Fruit fly (Drosophila melanogaster) whole organism, embryonic: ENCODE measurements around the gene CG3091.

Experiments used
- C15 ChIP-seq: fragments of 200-800 bp; sonication (Bioruptor generic); IDR thresholded peaks from 3 replicates; pipeline ENCODE4 v1.3.6; 2022; ENCODE audit warnings: missing biosample characterization, missing genetic modification characterization
- CG10209 ChIP-seq: fragments of 200-800 bp; sonication (Bioruptor generic); optimal IDR thresholded peaks from 3 replicates; lab custom pipeline; 2017; ENCODE audit warnings: missing biosample characterization, mild to moderate bottlenecking, missing genetic modification characterization, missing genetic modification reagents
- CG10366 ChIP-seq: fragments of 200-800 bp; sonication (Bioruptor generic); IDR thresholded peaks from 2 replicates; pipeline ENCODE4 v1.3.6; 2022; ENCODE audit warnings: missing biosample characterization, missing genetic modification characterization
- CG10543 ChIP-seq: fragments of 200-800 bp; sonication (Bioruptor generic); optimal IDR thresholded peaks from 3 replicates; lab custom pipeline; 2017; ENCODE audit warnings: missing biosample characterization, mild to moderate bottlenecking, missing genetic modification characterization, moderate library complexity
- CG12071 ChIP-seq: fragments of 200-800 bp; sonication (Bioruptor generic); optimal IDR thresholded peaks from 3 replicates; lab custom pipeline; 2018; ENCODE audit warnings: missing biosample characterization, mild to moderate bottlenecking, missing genetic modification characterization
- CG1233 ChIP-seq: fragments of 200-800 bp; sonication (Bioruptor generic); optimal IDR thresholded peaks from 4 replicates; lab custom pipeline; 2018; ENCODE audit warnings: missing biosample characterization, mild to moderate bottlenecking, missing genetic modification characterization
- CG15011 ChIP-seq: fragments of 200-800 bp; sonication (Bioruptor generic); optimal IDR thresholded peaks from 3 replicates; lab custom pipeline; 2018; ENCODE audit warnings: missing biosample characterization, mild to moderate bottlenecking, missing genetic modification characterization
- CG17186 ChIP-seq: fragments of 200-800 bp; sonication (Bioruptor generic); optimal IDR thresholded peaks from 3 replicates; lab custom pipeline; 2017; ENCODE audit warnings: missing biosample characterization, missing genetic modification reagents, missing genetic modification characterization
- CG17912 ChIP-seq: fragments of 200-800 bp; sonication (Bioruptor generic); optimal IDR thresholded peaks from 2 replicates; lab custom pipeline; 2018; ENCODE audit warnings: missing biosample characterization, mild to moderate bottlenecking, missing genetic modification characterization
- CG1792 ChIP-seq: fragments of 200-800 bp; sonication (Bioruptor generic); optimal IDR thresholded peaks from 2 replicates; lab custom pipeline; 2016; ENCODE audit warnings: missing biosample characterization, missing genetic modification characterization
- CG2712 ChIP-seq: fragments of 200-800 bp; optimal IDR thresholded peaks from 3 replicates; lab custom pipeline; 2019; ENCODE audit warnings: missing biosample characterization, mild to moderate bottlenecking, missing genetic modification characterization, moderate library complexity
- CG32532 ChIP-seq: fragments of 200-800 bp; sonication (Bioruptor generic); IDR thresholded peaks from 2 replicates; pipeline ENCODE4 v1.3.6; 2022; ENCODE audit warnings: missing biosample characterization, missing genetic modification characterization
- CG3281 ChIP-seq: fragments of 200-800 bp; sonication (Bioruptor generic); optimal IDR thresholded peaks from 3 replicates; lab custom pipeline; 2017; ENCODE audit warnings: missing biosample characterization, mild to moderate bottlenecking, missing genetic modification characterization
- CG33557 ChIP-seq: fragments of 200-800 bp; sonication (Bioruptor generic); optimal IDR thresholded peaks from 2 replicates; lab custom pipeline; 2019; ENCODE audit warnings: missing biosample characterization, mild to moderate bottlenecking, missing genetic modification characterization, moderate library complexity
- CG4730 ChIP-seq: fragments of 200-800 bp; sonication (Bioruptor generic); IDR thresholded peaks from 2 replicates; pipeline ENCODE4 v1.3.6; 2022; ENCODE audit warnings: missing biosample characterization, missing genetic modification characterization
- CG9215 ChIP-seq: fragments of 200-800 bp; sonication (Bioruptor generic); IDR thresholded peaks from 2 replicates; pipeline ENCODE4 v1.3.6; 2022; ENCODE audit warnings: missing biosample characterization, missing genetic modification characterization
- CG9437 ChIP-seq: fragments of 200-800 bp; sonication (Bioruptor generic); optimal IDR thresholded peaks from 2 replicates; lab custom pipeline; 2018; ENCODE audit warnings: missing biosample characterization, mild to moderate bottlenecking, missing genetic modification characterization
- CG9932 ChIP-seq: fragments of 200-800 bp; sonication (Bioruptor generic); IDR thresholded peaks from 2 replicates; pipeline ENCODE4 v1.3.6; 2022; ENCODE audit warnings: missing biosample characterization, missing genetic modification characterization
- CHES-1-like ChIP-seq: fragments of 200-800 bp; sonication (Bioruptor generic); optimal IDR thresholded peaks from 2 replicates; lab custom pipeline; 2016; ENCODE audit warnings: missing biosample characterization, missing genetic modification characterization
- Dll ChIP-seq: fragments of 200-800 bp; sonication (Bioruptor generic); IDR thresholded peaks from 4 replicates; pipeline ENCODE4 v1.3.6; 2022; ENCODE audit warnings: missing biosample characterization, missing genetic modification characterization; ENCODE audit not compliant: partially characterized antibody
- GATAe ChIP-seq: fragments of 200-800 bp; sonication (Bioruptor generic); conservative IDR thresholded peaks from 2 replicates; pipeline ENCODE4 v1.3.6; 2022; ENCODE audit warnings: missing biosample characterization, missing genetic modification characterization
- Hand ChIP-seq: fragments of 200-800 bp; sonication (Bioruptor generic); optimal IDR thresholded peaks from 2 replicates; lab custom pipeline; 2017; ENCODE audit warnings: mild to moderate bottlenecking, missing biosample characterization, missing genetic modification reagents, missing genetic modification characterization
- Hr51 ChIP-seq, 2 experiments: fragments of 200-800 bp; sonication (Bioruptor generic); optimal IDR thresholded peaks; 2 replicates in 1 of 2; 3 replicates in 1 of 2; lab custom pipeline; 2016 to 2018; ENCODE audit warnings: missing biosample characterization in 2 of 2, missing genetic modification characterization in 2 of 2, mild to moderate bottlenecking in 1 of 2, moderate library complexity in 1 of 2
- Lim3 ChIP-seq: fragments of 200-800 bp; sonication (Bioruptor generic); IDR thresholded peaks from 2 replicates; pipeline ENCODE4 v1.3.6; 2022; ENCODE audit warnings: missing biosample characterization, missing genetic modification characterization
- Med ChIP-seq: fragments of 200-800 bp; sonication (Bioruptor generic); peaks from one replicate; lab custom pipeline; 2016; ENCODE audit warnings: missing biosample characterization, missing genetic modification characterization, mild to moderate bottlenecking, inconsistent platforms, moderate library complexity
- Oaz ChIP-seq: fragments of 200-800 bp; sonication (Bioruptor generic); IDR thresholded peaks from 2 replicates; pipeline ENCODE4 v1.3.6; 2022; ENCODE audit warnings: missing biosample characterization, missing genetic modification characterization
- Oli ChIP-seq: fragments of 200-800 bp; sonication (Bioruptor generic); optimal IDR thresholded peaks from 2 replicates; lab custom pipeline; 2018; ENCODE audit warnings: missing biosample characterization, mild to moderate bottlenecking, missing genetic modification characterization, moderate library complexity
- Sin3A ChIP-seq: fragments of >200 bp; optimal IDR thresholded peaks from 2 replicates; lab custom pipeline; 2018
- Sox102F ChIP-seq: fragments of 200-800 bp; sonication (Bioruptor generic); optimal IDR thresholded peaks from 2 replicates; lab custom pipeline; 2018; ENCODE audit warnings: missing biosample characterization, mild to moderate bottlenecking, missing genetic modification characterization, moderate library complexity
- Trl ChIP-seq, 3 experiments: fragments of >200 bp in 2 of 3; fragments of 200-800 bp in 1 of 3; sonication (Bioruptor generic) in 1 of 3; optimal IDR thresholded peaks; 2 replicates in 1 of 3; 3 replicates in 2 of 3; lab custom pipeline; 2016 to 2017; ENCODE audit warnings: missing biosample characterization in 1 of 3, missing genetic modification characterization in 1 of 3
- ap ChIP-seq: fragments of 200-800 bp; sonication (Bioruptor generic); IDR thresholded peaks from 2 replicates; pipeline ENCODE4 v1.3.6; 2022; ENCODE audit warnings: missing biosample characterization, missing genetic modification characterization
- ase ChIP-seq: fragments of 200-800 bp; sonication (Bioruptor generic); IDR thresholded peaks from 3 replicates; pipeline ENCODE4 v1.3.6; 2022; ENCODE audit warnings: missing biosample characterization, missing genetic modification characterization
- br ChIP-seq: fragments of >200 bp; optimal IDR thresholded peaks from 2 replicates; lab custom pipeline; 2017
- crol ChIP-seq: fragments of 200-800 bp; sonication (Bioruptor generic); IDR thresholded peaks from 2 replicates; pipeline ENCODE4 v1.3.6; 2022; ENCODE audit warnings: missing biosample characterization, missing genetic modification characterization
- dan ChIP-seq: fragments of 200-800 bp; sonication (Bioruptor generic); IDR thresholded peaks from 2 replicates; pipeline ENCODE4 v1.3.6; 2022; ENCODE audit warnings: missing biosample characterization, missing genetic modification characterization
- fd102C ChIP-seq: fragments of 200-800 bp; sonication (Bioruptor generic); optimal IDR thresholded peaks from 2 replicates; lab custom pipeline; 2018; ENCODE audit warnings: missing biosample characterization, mild to moderate bottlenecking, missing genetic modification characterization, moderate library complexity
- ftz-f1 ChIP-seq: fragments of 200-800 bp; sonication (Bioruptor generic); optimal IDR thresholded peaks from 2 replicates; lab custom pipeline; 2016; ENCODE audit warnings: missing biosample characterization, missing genetic modification characterization
- gt ChIP-seq: fragments of 200-800 bp; sonication (Bioruptor generic); IDR thresholded peaks from 2 replicates; pipeline ENCODE4 v1.3.6; 2022; ENCODE audit warnings: missing biosample characterization, missing genetic modification characterization
- her ChIP-seq: fragments of 200-800 bp; sonication (Bioruptor generic); optimal IDR thresholded peaks from 2 replicates; lab custom pipeline; 2016; ENCODE audit warnings: missing biosample characterization, missing genetic modification characterization
- knrl ChIP-seq: fragments of 200-800 bp; sonication (Bioruptor generic); IDR thresholded peaks from 3 replicates; pipeline ENCODE4 v1.3.6; 2022; ENCODE audit warnings: missing biosample characterization, missing genetic modification characterization; ENCODE audit not compliant: partially characterized antibody
- odd ChIP-seq: fragments of 200-800 bp; sonication (Bioruptor generic); optimal IDR thresholded peaks from 2 replicates; lab custom pipeline; 2017; ENCODE audit warnings: missing biosample characterization, mild to moderate bottlenecking, missing genetic modification characterization
- pb ChIP-seq: fragments of 200-800 bp; sonication (Bioruptor generic); optimal IDR thresholded peaks from 3 replicates; lab custom pipeline; 2016; ENCODE audit warnings: missing biosample characterization, missing genetic modification characterization
- pita ChIP-seq: fragments of 200-800 bp; sonication (Bioruptor generic); optimal IDR thresholded peaks from 2 replicates; lab custom pipeline; 2017; ENCODE audit warnings: missing biosample characterization, mild to moderate bottlenecking, missing genetic modification characterization
- pum ChIP-seq: fragments of 200-800 bp; sonication (Bioruptor generic); optimal IDR thresholded peaks from 2 replicates; lab custom pipeline; 2016; ENCODE audit warnings: missing biosample characterization, missing genetic modification characterization
- row ChIP-seq: fragments of 200-800 bp; sonication (Bioruptor generic); IDR thresholded peaks from 3 replicates; pipeline ENCODE4 v1.3.6; 2022; ENCODE audit warnings: missing biosample characterization, missing genetic modification characterization
- tin ChIP-seq: fragments of 200-800 bp; sonication (Bioruptor generic); optimal IDR thresholded peaks from 3 replicates; lab custom pipeline; 2016; ENCODE audit warnings: missing biosample characterization, missing genetic modification characterization
- ttk ChIP-seq: fragments of 200-800 bp; sonication (Bioruptor generic); IDR thresholded peaks from 2 replicates; pipeline ENCODE4 v2.1.2; 2022; ENCODE audit warnings: missing biosample characterization, missing genetic modification characterization
- tx ChIP-seq: fragments of 200-800 bp; sonication (Bioruptor generic); optimal IDR thresholded peaks from 2 replicates; lab custom pipeline; 2016; ENCODE audit warnings: missing biosample characterization, missing genetic modification characterization
- usp ChIP-seq: fragments of >200 bp; optimal IDR thresholded peaks from 2 replicates; lab custom pipeline; 2017; ENCODE audit warnings: missing biosample characterization, missing genetic modification characterization
- vnd ChIP-seq: fragments of 200-800 bp; sonication (Bioruptor generic); IDR thresholded peaks from 3 replicates; pipeline ENCODE4 v1.3.6; 2022; ENCODE audit warnings: missing biosample characterization, missing genetic modification characterization; ENCODE audit not compliant: partially characterized antibody
- z ChIP-seq: fragments of 200-800 bp; sonication (Bioruptor generic); IDR thresholded peaks from 3 replicates; pipeline ENCODE4 v1.3.6; 2022; ENCODE audit warnings: missing biosample characterization, missing genetic modification characterization
- zfh2 ChIP-seq: fragments of 200-800 bp; sonication (Bioruptor generic); optimal IDR thresholded peaks from 2 replicates; lab custom pipeline; 2016; ENCODE audit warnings: missing biosample characterization, missing genetic modification characterization

CG3091 gene

DNA sequence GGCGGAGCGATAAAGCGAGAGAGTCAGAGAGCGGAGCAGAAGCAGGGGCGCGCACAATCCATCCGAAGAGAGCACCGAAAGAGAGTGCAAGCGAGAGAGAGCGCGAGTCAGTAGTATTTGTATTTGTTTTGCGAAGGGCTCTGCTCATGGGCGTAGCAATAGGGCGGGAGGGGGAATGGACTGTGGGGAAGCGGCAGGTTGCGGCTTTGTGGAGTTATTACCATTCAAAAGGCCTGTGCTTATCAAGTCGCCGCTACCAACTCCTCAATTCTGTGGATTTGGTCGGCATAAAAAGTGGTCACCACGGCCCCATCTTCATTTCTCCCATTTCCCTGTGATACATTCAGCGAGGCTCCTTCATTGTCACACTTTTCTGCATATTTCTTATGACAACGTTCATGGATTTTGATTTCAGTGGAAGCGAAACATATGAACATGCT, 47.1 kb upstream of the CG3091 start (continued):
- TF ChIP-seq CG4730 (peak; percentile 47), br (lab: Kevin White, UChicago) (no peak), row (GFP tag; lab: Robert Waterston, UW) (peak; percentile 59), C15 (GFP tag; lab: Robert Waterston, UW) (no peak), CG12071 (no peak), Lim3 (GFP tag; lab: Robert Waterston, UW) (no peak), pum (no peak), CG9437 (GFP tag; lab: Kevin White, UChicago) (no peak), CG17186 (GFP tag; lab: Kevin White, UChicago) (no peak), ase (GFP tag; lab: Robert Waterston, UW) (no peak), CG9215 (GFP tag; lab: Robert Waterston, UW) (peak; percentile 62), Hand (GFP tag; lab: Kevin White, UChicago) (peak; percentile 55), CG1233 (GFP tag; lab: Kevin White, UChicago) (no peak), Oli (tag; lab: Kevin White, UChicago) (peak; percentile 41), her (GFP tag; lab: Kevin White, UChicago) (no peak), usp (GFP tag; lab: Kevin White, UChicago) (no peak), gt (GFP tag; lab: Robert Waterston, UW) (no peak), CG17912 (GFP tag; lab: Kevin White, UChicago) (no peak), CG33557 (GFP tag; lab: Kevin White, UChicago) (no peak), odd (no peak), CG32532 (peak; percentile 65), fd102C (GFP tag; lab: Kevin White, UChicago) (no peak), CG9932 (GFP tag; lab: Robert Waterston, UW) (peak; percentile 61), pb (GFP tag; lab: Kevin White, UChicago) (no peak), crol (GFP tag; lab: Robert Waterston, UW) (peak; percentile 95), ftz-f1 (GFP tag; lab: Kevin White, UChicago) (no peak), tx (GFP tag; lab: Kevin White, UChicago) (no peak), CG10209 (GFP tag; lab: Kevin White, UChicago) (peak; percentile 46), Oaz (GFP tag; lab: Robert Waterston, UW) (no peak), Med (peak; percentile 68), Sox102F (peak; percentile 22), dan (GFP tag; lab: Robert Waterston, UW) (no peak), vnd (no peak), z (GFP tag; lab: Robert Waterston, UW) (peak; percentile 79; the same call in 2 of the 3 replicates), Trl (optimal IDR thresholded peaks at IDR 0.05; lab: Kevin White, UChicago) (peak; percentile 95 to 99), Trl (GFP tag; optimal IDR thresholded peaks at IDR 0.05; lab: Kevin White, UChicago) (no peak), CG2712 (tag; lab: Kevin White, UChicago) (peak; percentile 11), tin (GFP tag; lab: Kevin White, UChicago) (no peak), CG10366 (GFP tag; lab: Robert Waterston, UW) (no peak), ap (GFP tag; lab: Robert Waterston, UW) (0 out of 2 replicates have a peak, but pooled peaks have one; percentile 33), ttk (GFP tag; lab: Robert Waterston, UW) (0 out of 2 replicates have a peak, but pooled peaks have one; percentile 7), Sin3A (lab: Kevin White, UChicago) (no peak), GATAe (GFP tag; lab: Robert Waterston, UW) (no peak), zfh2 (GFP tag; lab: Kevin White, UChicago) (peak; percentile 17), CG10543 (peak; percentile 3), knrl (GFP tag; lab: Robert Waterston, UW) (no peak), CHES-1-like (GFP tag; lab: Kevin White, UChicago) (no peak), pita (GFP tag; lab: Kevin White, UChicago) (no peak), Dll (no peak), Hr51 (GFP tag; optimal IDR thresholded peaks at IDR 0.05; lab: Kevin White, UChicago) (peak in 1 of 2 experiments; percentile 55), CG3281 (GFP tag; lab: Kevin White, UChicago) (peak; percentile 69), CG15011 (GFP tag; lab: Kevin White, UChicago) (peak; percentile 31), CG1792 (GFP tag; lab: Kevin White, UChicago) (no peak)
